Fruit fly (Drosophila melanogaster) whole organism, embryonic: ENCODE results near the gene CG1998.

ENCODE experiments used
- Abd-B ChIP-seq: fragments of 200-800 bp; sonication (Bioruptor generic); optimal IDR thresholded peaks from 2 replicates; lab custom pipeline; 2018; ENCODE audit warnings: missing biosample characterization, mild to moderate bottlenecking, missing genetic modification characterization, moderate library complexity
- Atf3 ChIP-seq: fragments of 200-800 bp; sonication (Bioruptor generic); optimal IDR thresholded peaks from 3 replicates; lab custom pipeline; 2016; ENCODE audit warnings: missing biosample characterization, missing genetic modification characterization
- CG10366 ChIP-seq: fragments of 200-800 bp; sonication (Bioruptor generic); IDR thresholded peaks from 2 replicates; pipeline ENCODE4 v1.3.6; 2022; ENCODE audit warnings: missing biosample characterization, missing genetic modification characterization
- CG10565 ChIP-seq: fragments of 200-800 bp; sonication (Bioruptor generic); optimal IDR thresholded peaks from 3 replicates; lab custom pipeline; 2016; ENCODE audit warnings: missing biosample characterization, mild to moderate bottlenecking, missing genetic modification characterization
- CG10979 ChIP-seq: fragments of 200-800 bp; sonication (Bioruptor generic); optimal IDR thresholded peaks from 2 replicates; lab custom pipeline; 2018; ENCODE audit warnings: missing biosample characterization, mild to moderate bottlenecking, missing genetic modification characterization, moderate library complexity
- CG11093 ChIP-seq: fragments of 200-800 bp; sonication (Bioruptor generic); IDR thresholded peaks from 3 replicates; pipeline ENCODE4 v1.3.6; 2022; ENCODE audit warnings: missing biosample characterization, missing genetic modification characterization
- CG12219 ChIP-seq: fragments of 200-800 bp; sonication (Bioruptor generic); optimal IDR thresholded peaks from 3 replicates; lab custom pipeline; 2018; ENCODE audit warnings: missing biosample characterization, mild to moderate bottlenecking, missing genetic modification characterization
- CG1233 ChIP-seq: fragments of 200-800 bp; sonication (Bioruptor generic); optimal IDR thresholded peaks from 4 replicates; lab custom pipeline; 2018; ENCODE audit warnings: missing biosample characterization, mild to moderate bottlenecking, missing genetic modification characterization
- CG14441 ChIP-seq: fragments of 200-800 bp; sonication (Bioruptor generic); IDR thresholded peaks from 2 replicates; pipeline ENCODE4 v1.3.6; 2022; ENCODE audit warnings: missing biosample characterization, missing genetic modification characterization
- CG15011 ChIP-seq: fragments of 200-800 bp; sonication (Bioruptor generic); optimal IDR thresholded peaks from 3 replicates; lab custom pipeline; 2018; ENCODE audit warnings: missing biosample characterization, mild to moderate bottlenecking, missing genetic modification characterization
- CG15479 ChIP-seq: fragments of 200-800 bp; sonication (Bioruptor generic); optimal IDR thresholded peaks from 3 replicates; lab custom pipeline; 2019; ENCODE audit warnings: missing biosample characterization, mild to moderate bottlenecking, missing genetic modification characterization, moderate library complexity
- CG16813 ChIP-seq: fragments of 200-800 bp; sonication (Bioruptor generic); IDR thresholded peaks from 3 replicates; pipeline ENCODE4 v1.3.6; 2022; ENCODE audit warnings: missing biosample characterization, missing genetic modification characterization; ENCODE audit not compliant: partially characterized antibody
- CG18262 ChIP-seq: fragments of 200-800 bp; optimal IDR thresholded peaks from 3 replicates; lab custom pipeline; 2019; ENCODE audit warnings: missing biosample characterization, mild to moderate bottlenecking, missing genetic modification characterization, moderate library complexity
- CG18476 ChIP-seq: fragments of 200-800 bp; sonication (Bioruptor generic); optimal IDR thresholded peaks from 2 replicates; lab custom pipeline; 2016; ENCODE audit warnings: missing biosample characterization, mild to moderate bottlenecking, missing genetic modification characterization
- CG18764 ChIP-seq: fragments of 200-800 bp; sonication (Bioruptor generic); optimal IDR thresholded peaks from 3 replicates; lab custom pipeline; 2016; ENCODE audit warnings: missing biosample characterization, missing genetic modification characterization
- CG2889 ChIP-seq: fragments of 200-800 bp; sonication (Bioruptor generic); IDR thresholded peaks from 3 replicates; pipeline ENCODE4 v1.3.6; 2022; ENCODE audit warnings: missing biosample characterization, missing genetic modification characterization
- CG3838 ChIP-seq: fragments of 200-800 bp; sonication (Bioruptor generic); optimal IDR thresholded peaks from 3 replicates; lab custom pipeline; 2016; ENCODE audit warnings: missing biosample characterization, missing genetic modification characterization
- CG43689 ChIP-seq: fragments of 200-800 bp; sonication (Bioruptor generic); IDR thresholded peaks from 2 replicates; pipeline ENCODE4 v1.3.6; 2022; ENCODE audit warnings: missing biosample characterization, missing genetic modification characterization
- CG4617 ChIP-seq: fragments of 200-800 bp; sonication (Bioruptor generic); optimal IDR thresholded peaks from 3 replicates; lab custom pipeline; 2016; ENCODE audit warnings: missing biosample characterization, missing genetic modification characterization, borderline replicate concordance
- CG5180 ChIP-seq: fragments of 200-800 bp; sonication (Bioruptor generic); optimal IDR thresholded peaks from 3 replicates; lab custom pipeline; 2017; ENCODE audit warnings: missing biosample characterization, missing genetic modification characterization, mild to moderate bottlenecking, moderate library complexity, missing genetic modification reagents
- CG7839 ChIP-seq: fragments of 200-800 bp; sonication (Bioruptor generic); optimal IDR thresholded peaks from 3 replicates; lab custom pipeline; 2018; ENCODE audit warnings: missing biosample characterization, mild to moderate bottlenecking, missing genetic modification characterization, moderate library complexity
- CG8359 ChIP-seq: fragments of 200-800 bp; sonication (Bioruptor generic); optimal IDR thresholded peaks from 2 replicates; lab custom pipeline; 2017; ENCODE audit warnings: missing biosample characterization, mild to moderate bottlenecking, missing genetic modification characterization, borderline replicate concordance
- CG9817 ChIP-seq: fragments of 200-800 bp; sonication (Bioruptor generic); optimal IDR thresholded peaks from 2 replicates; lab custom pipeline; 2018; ENCODE audit warnings: missing biosample characterization, mild to moderate bottlenecking, missing genetic modification characterization, moderate library complexity
- Deaf1 ChIP-seq: fragments of 200-800 bp; optimal IDR thresholded peaks from 3 replicates; lab custom pipeline; 2019; ENCODE audit warnings: missing biosample characterization, mild to moderate bottlenecking, missing genetic modification characterization, moderate library complexity
- Doc2 ChIP-seq: fragments of 200-800 bp; sonication (Bioruptor generic); IDR thresholded peaks from 2 replicates; pipeline ENCODE4 v1.3.6; 2022; ENCODE audit warnings: missing biosample characterization, missing genetic modification characterization
- E2f2 ChIP-seq: fragments of 200-800 bp; sonication (Bioruptor generic); IDR thresholded peaks from 2 replicates; pipeline ENCODE4 v1.3.6; 2022; ENCODE audit warnings: missing biosample characterization, missing genetic modification characterization
- Fer1 ChIP-seq: fragments of 200-800 bp; sonication (Bioruptor generic); optimal IDR thresholded peaks from 2 replicates; lab custom pipeline; 2017; ENCODE audit warnings: missing biosample characterization, mild to moderate bottlenecking, missing genetic modification characterization
- HLHmδ ChIP-seq: fragments of 200-800 bp; sonication (Bioruptor generic); optimal IDR thresholded peaks from 2 replicates; lab custom pipeline; 2018; ENCODE audit warnings: missing biosample characterization, mild to moderate bottlenecking, missing genetic modification characterization, moderate library complexity
- HmgD ChIP-seq: fragments of 200-800 bp; sonication (Bioruptor generic); optimal IDR thresholded peaks from 3 replicates; lab custom pipeline; 2016; ENCODE audit warnings: missing biosample characterization, missing genetic modification characterization
- Hr39 ChIP-seq: fragments of >200 bp; optimal IDR thresholded peaks from 2 replicates; lab custom pipeline; 2017
- MBD-R2 ChIP-seq: fragments of 200-800 bp; sonication (Bioruptor generic); IDR thresholded peaks from 2 replicates; pipeline ENCODE4 v1.3.6; 2022; ENCODE audit warnings: missing biosample characterization, missing genetic modification characterization
- Myb ChIP-seq: fragments of 200-800 bp; sonication (Bioruptor generic); optimal IDR thresholded peaks from 2 replicates; lab custom pipeline; 2016; ENCODE audit warnings: missing biosample characterization, missing genetic modification characterization
- NFAT ChIP-seq: fragments of 200-800 bp; sonication (Bioruptor generic); IDR thresholded peaks from 2 replicates; pipeline ENCODE4 v1.3.6; 2022; ENCODE audit warnings: missing biosample characterization, missing genetic modification characterization
- Nf-YA ChIP-seq: fragments of 200-800 bp; sonication (Bioruptor generic); IDR thresholded peaks from 2 replicates; pipeline ENCODE4 v1.3.6; 2022; ENCODE audit warnings: missing biosample characterization, missing genetic modification characterization
- PHDP ChIP-seq: fragments of 200-800 bp; sonication (Bioruptor generic); optimal IDR thresholded peaks from 3 replicates; lab custom pipeline; 2018; ENCODE audit warnings: missing biosample characterization, mild to moderate bottlenecking, missing genetic modification characterization, moderate library complexity
- Sin3A ChIP-seq: fragments of >200 bp; optimal IDR thresholded peaks from 2 replicates; lab custom pipeline; 2018
- Six4 ChIP-seq: fragments of 200-800 bp; sonication (Bioruptor generic); optimal IDR thresholded peaks from 2 replicates; lab custom pipeline; 2016; ENCODE audit warnings: missing biosample characterization, missing genetic modification characterization
- Sry-δ ChIP-seq: fragments of 200-800 bp; sonication (Bioruptor generic); optimal IDR thresholded peaks from 2 replicates; lab custom pipeline; 2016; ENCODE audit warnings: missing biosample characterization, missing genetic modification characterization
- TFAM ChIP-seq: fragments of 200-800 bp; sonication (Bioruptor generic); optimal IDR thresholded peaks from 2 replicates; lab custom pipeline; 2017; ENCODE audit warnings: missing biosample characterization, missing genetic modification characterization, inconsistent platforms
- Xrp1 ChIP-seq: fragments of 200-800 bp; sonication (Bioruptor generic); IDR thresholded peaks from 2 replicates; pipeline ENCODE4 v1.3.6; 2022; ENCODE audit warnings: missing biosample characterization, missing genetic modification characterization
- amos ChIP-seq: fragments of 200-800 bp; sonication (Bioruptor generic); IDR thresholded peaks from 2 replicates; pipeline ENCODE4 v1.3.6; 2022; ENCODE audit warnings: missing biosample characterization, missing genetic modification characterization; ENCODE audit not compliant: partially characterized antibody
- chm ChIP-seq: fragments of 200-800 bp; sonication (Bioruptor generic); IDR thresholded peaks from 2 replicates; pipeline ENCODE4 v1.3.6; 2022; ENCODE audit warnings: missing biosample characterization, missing genetic modification characterization
- dysf ChIP-seq: fragments of 200-800 bp; sonication (Bioruptor generic); IDR thresholded peaks from 3 replicates; pipeline ENCODE4 v1.3.6; 2022; ENCODE audit warnings: missing biosample characterization, missing genetic modification characterization
- exex ChIP-seq: fragments of 200-800 bp; sonication (Bioruptor generic); optimal IDR thresholded peaks from 4 replicates; lab custom pipeline; 2018; ENCODE audit warnings: missing biosample characterization, mild to moderate bottlenecking, missing genetic modification characterization, moderate library complexity
- klu ChIP-seq: fragments of 200-800 bp; sonication (Bioruptor generic); IDR thresholded peaks from 2 replicates; pipeline ENCODE4 v1.3.6; 2022; ENCODE audit warnings: missing biosample characterization, missing genetic modification characterization
- ro ChIP-seq: fragments of 200-800 bp; sonication (Bioruptor generic); IDR thresholded peaks from 2 replicates; pipeline ENCODE4 v1.3.6; 2022; ENCODE audit warnings: missing biosample characterization, missing genetic modification characterization
- sd ChIP-seq: fragments of 200-800 bp; sonication (Bioruptor generic); optimal IDR thresholded peaks from 3 replicates; lab custom pipeline; 2018; ENCODE audit warnings: missing biosample characterization, mild to moderate bottlenecking, missing genetic modification characterization, moderate library complexity
- shn ChIP-seq: fragments of 200-800 bp; sonication (Bioruptor generic); optimal IDR thresholded peaks from 3 replicates; lab custom pipeline; 2016; ENCODE audit warnings: missing biosample characterization, missing genetic modification characterization
- sqz ChIP-seq: fragments of 200-800 bp; sonication (Bioruptor generic); optimal IDR thresholded peaks from 3 replicates; lab custom pipeline; 2018; ENCODE audit warnings: missing biosample characterization, mild to moderate bottlenecking, missing genetic modification characterization
- zf30C ChIP-seq: fragments of 200-800 bp; sonication (Bioruptor generic); optimal IDR thresholded peaks from 3 replicates; lab custom pipeline; 2018; ENCODE audit warnings: missing biosample characterization, mild to moderate bottlenecking, missing genetic modification characterization
- zfh2 ChIP-seq: fragments of 200-800 bp; sonication (Bioruptor generic); optimal IDR thresholded peaks from 2 replicates; lab custom pipeline; 2016; ENCODE audit warnings: missing biosample characterization, missing genetic modification characterization

The CG1998 gene

DNA sequence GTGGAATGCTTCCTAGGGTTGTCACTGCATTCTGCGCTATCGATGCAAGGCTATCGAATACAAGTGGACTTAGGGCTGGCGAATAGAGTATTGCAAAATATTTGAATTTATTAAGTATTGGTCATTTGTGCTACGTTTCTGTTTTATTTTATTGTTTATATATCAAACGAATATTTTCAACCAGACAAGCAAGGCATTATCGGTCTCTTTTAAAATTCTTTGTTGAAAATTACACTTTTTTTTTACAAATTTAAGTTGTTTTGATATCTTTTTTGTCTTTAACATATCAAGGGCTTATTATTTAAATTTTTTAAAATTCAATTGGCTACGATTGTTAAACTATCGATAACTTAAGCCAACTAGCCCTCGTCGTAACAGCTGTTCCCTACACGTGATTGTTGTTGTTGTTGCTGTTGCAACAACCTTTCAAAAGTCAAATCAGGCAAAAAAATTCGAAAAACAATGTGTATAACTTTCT, 25.5 kb downstream of the CG1998 start, which contains the start of the genes Ype and CG1662 (continued):
- no peak for TF ChIP-seq Doc2
- TF ChIP-seq Fer1 (GFP tag; lab: Kevin White, UChicago) = peak; percentile 71
- no peak for TF ChIP-seq CG12219 (GFP tag; lab: Kevin White, UChicago)
- TF ChIP-seq Abd-B (GFP tag; lab: Kevin White, UChicago) = peak; percentile 77
- no peak for TF ChIP-seq HmgD
- peak; percentile 56 for TF ChIP-seq sqz (GFP tag; lab: Kevin White, UChicago)
- peak; percentile 32 for TF ChIP-seq CG15011 (GFP tag; lab: Kevin White, UChicago)
- TF ChIP-seq CG10366 (GFP tag; lab: Robert Waterston, UW) = peak; percentile 52
- peak; percentile 22 for TF ChIP-seq CG3838 (GFP tag; lab: Kevin White, UChicago)
- no peak for TF ChIP-seq HLHmδ (GFP tag; lab: Kevin White, UChicago)
- peak; percentile 60 for TF ChIP-seq CG14441 (GFP tag; lab: Robert Waterston, UW)
- peak; percentile 96 for TF ChIP-seq sd (tag; lab: Kevin White, UChicago)
- peak; percentile 69 for TF ChIP-seq CG18476 (GFP tag; lab: Kevin White, UChicago)
- no peak for TF ChIP-seq CG8359 (GFP tag; lab: Kevin White, UChicago)
- peak; percentile 52; the same call in 1 of the 2 replicates for TF ChIP-seq klu (GFP tag; lab: Robert Waterston, UW)
- no peak for TF ChIP-seq CG10565 (GFP tag; lab: Kevin White, UChicago)
- TF ChIP-seq PHDP = peak; percentile 72
- 0 out of 3 replicates have a peak, but pooled peaks have one; percentile 6 for TF ChIP-seq CG11093
- no peak for TF ChIP-seq Nf-YA (GFP tag; lab: Robert Waterston, UW)
- TF ChIP-seq Xrp1 = peak; percentile 65
- TF ChIP-seq Deaf1 = peak; percentile 38
- peak; percentile 61 for TF ChIP-seq CG10979 (tag; lab: Kevin White, UChicago)
- TF ChIP-seq E2f2 (GFP tag; lab: Robert Waterston, UW) = peak; percentile 61
- TF ChIP-seq CG2889 (GFP tag; lab: Robert Waterston, UW) = peak; percentile 50; the same call in 2 of the 3 replicates
- peak; percentile 29; the same call in 1 of the 2 replicates for TF ChIP-seq NFAT (GFP tag; lab: Robert Waterston, UW)
- TF ChIP-seq CG18262 (tag; lab: Kevin White, UChicago) = peak; percentile 75
- peak; percentile 48 for TF ChIP-seq Myb (GFP tag; lab: Kevin White, UChicago)
- peak; percentile 61 for TF ChIP-seq CG4617 (GFP tag; lab: Kevin White, UChicago)
- TF ChIP-seq shn (GFP tag; lab: Kevin White, UChicago) = peak; percentile 60
- no peak for TF ChIP-seq Hr39 (lab: Kevin White, UChicago)
- TF ChIP-seq Six4 = peak; percentile 54
- TF ChIP-seq TFAM (GFP tag; lab: Kevin White, UChicago) = no peak
- TF ChIP-seq Atf3 (GFP tag; lab: Kevin White, UChicago) = peak; percentile 44
- TF ChIP-seq CG5180 (GFP tag; lab: Kevin White, UChicago) = peak; percentile 38
- peak; percentile 37 for TF ChIP-seq CG18764 (GFP tag; lab: Kevin White, UChicago)
- no peak for TF ChIP-seq zf30C (GFP tag; lab: Kevin White, UChicago)
- peak; percentile 79 for TF ChIP-seq CG7839 (tag; lab: Kevin White, UChicago)
- TF ChIP-seq CG1233 = peak; percentile 67
- peak; percentile 82 for TF ChIP-seq CG9817 (tag; lab: Kevin White, UChicago)
- TF ChIP-seq dysf (GFP tag; lab: Robert Waterston, UW) = peak; percentile 72
- TF ChIP-seq zfh2 (GFP tag; lab: Kevin White, UChicago) = peak; percentile 66
- TF ChIP-seq Sry-δ (GFP tag; lab: Kevin White, UChicago) = peak; percentile 71
- peak; percentile 45; the same call in 1 of the 2 replicates for TF ChIP-seq MBD-R2 (GFP tag; lab: Robert Waterston, UW)
- TF ChIP-seq exex = peak; percentile 27
- TF ChIP-seq CG16813 = peak; percentile 69
- peak; percentile 69 for TF ChIP-seq CG15479 (GFP tag; lab: Kevin White, UChicago)
- no peak for TF ChIP-seq ro (GFP tag; lab: Robert Waterston, UW)
- no peak for TF ChIP-seq CG43689 (GFP tag; lab: Robert Waterston, UW)
- peak; percentile 76 for TF ChIP-seq Sin3A (lab: Kevin White, UChicago)
- peak; percentile 70; the same call in 1 of the 2 replicates for TF ChIP-seq amos (GFP tag; lab: Robert Waterston, UW)
- peak; percentile 59 for TF ChIP-seq chm (GFP tag; lab: Robert Waterston, UW)
